Fruit fly (Drosophila melanogaster) whole organism, embryonic: ENCODE measurements around the gene Pax.

Source experiments
- Atf3 ChIP-seq: fragments of 200-800 bp; sonication (Bioruptor generic); optimal IDR thresholded peaks from 3 replicates; lab custom pipeline; 2016; ENCODE audit warnings: missing biosample characterization, missing genetic modification characterization
- Awh ChIP-seq: fragments of 200-800 bp; sonication (Bioruptor generic); IDR thresholded peaks from 2 replicates; pipeline ENCODE4, ENCODE4 v1.3.6; 2022; ENCODE audit warnings: missing biosample characterization, missing genetic modification characterization
- B-H1 ChIP-seq: fragments of 200-800 bp; sonication (Bioruptor generic); IDR thresholded peaks from 3 replicates; pipeline ENCODE4 v1.3.6; 2022; ENCODE audit warnings: missing biosample characterization, missing genetic modification characterization
- BEAF-32 ChIP-seq: fragments of 200-800 bp; sonication (Bioruptor generic); optimal IDR thresholded peaks from 3 replicates; lab custom pipeline; 2017; ENCODE audit warnings: missing biosample characterization, missing genetic modification characterization, mild to moderate bottlenecking, moderate library complexity, missing genetic modification reagents
- CG10274 ChIP-seq: fragments of 200-800 bp; sonication (Bioruptor generic); optimal IDR thresholded peaks from 3 replicates; lab custom pipeline; 2017; ENCODE audit warnings: missing biosample characterization, mild to moderate bottlenecking, missing genetic modification characterization
- CG10321 ChIP-seq: fragments of 200-800 bp; sonication (Bioruptor generic); IDR thresholded peaks from 2 replicates; pipeline ENCODE4 v1.3.6; 2022; ENCODE audit warnings: missing biosample characterization, missing genetic modification characterization
- CG10462 ChIP-seq: fragments of 200-800 bp; sonication (Bioruptor generic); optimal IDR thresholded peaks from 2 replicates; lab custom pipeline; 2016; ENCODE audit warnings: missing biosample characterization, missing genetic modification characterization
- CG16815 ChIP-seq: fragments of 200-800 bp; sonication (Bioruptor generic); optimal IDR thresholded peaks from 3 replicates; lab custom pipeline; 2017; ENCODE audit warnings: missing biosample characterization, mild to moderate bottlenecking, missing genetic modification characterization
- CG2712 ChIP-seq: fragments of 200-800 bp; optimal IDR thresholded peaks from 3 replicates; lab custom pipeline; 2019; ENCODE audit warnings: missing biosample characterization, mild to moderate bottlenecking, missing genetic modification characterization, moderate library complexity
- CG4404 ChIP-seq: fragments of 200-800 bp; sonication (Bioruptor generic); IDR thresholded peaks from 2 replicates; pipeline ENCODE4 v1.3.6; 2022; ENCODE audit warnings: missing biosample characterization, missing genetic modification characterization
- CG4424 ChIP-seq: fragments of 200-800 bp; sonication (Bioruptor generic); optimal IDR thresholded peaks from 3 replicates; lab custom pipeline; 2016; ENCODE audit warnings: missing biosample characterization, missing genetic modification characterization
- CG4617 ChIP-seq: fragments of 200-800 bp; sonication (Bioruptor generic); optimal IDR thresholded peaks from 3 replicates; lab custom pipeline; 2016; ENCODE audit warnings: missing biosample characterization, missing genetic modification characterization, borderline replicate concordance
- CG4820 ChIP-seq: fragments of 200-800 bp; sonication (Bioruptor generic); optimal IDR thresholded peaks from 3 replicates; lab custom pipeline; 2016; ENCODE audit warnings: missing biosample characterization, missing genetic modification characterization
- CG8290 ChIP-seq, 3 experiments: fragments of 200-800 bp; sonication (Bioruptor generic); optimal IDR thresholded peaks; 2 replicates each; lab custom pipeline; 2016 to 2019; ENCODE audit warnings: missing biosample characterization in 3 of 3, missing genetic modification characterization in 3 of 3, mild to moderate bottlenecking in 2 of 3, moderate library complexity in 1 of 3
- CG8388 ChIP-seq: fragments of 200-800 bp; sonication (Bioruptor generic); optimal IDR thresholded peaks from 2 replicates; lab custom pipeline; 2019; ENCODE audit warnings: missing biosample characterization, mild to moderate bottlenecking, missing genetic modification characterization, moderate library complexity
- CG8944 ChIP-seq: fragments of 200-800 bp; sonication (Bioruptor generic); optimal IDR thresholded peaks from 3 replicates; lab custom pipeline; 2016; ENCODE audit warnings: missing biosample characterization, missing genetic modification characterization
- CoRest ChIP-seq: fragments of 200-800 bp; sonication (Bioruptor generic); optimal IDR thresholded peaks from 3 replicates; lab custom pipeline; 2018; ENCODE audit warnings: missing biosample characterization, mild to moderate bottlenecking, missing genetic modification characterization, moderate library complexity
- D ChIP-seq, 2 experiments: fragments of 200-800 bp in 1 of 2; fragments of >200 bp in 1 of 2; sonication (Bioruptor generic) in 1 of 2; optimal IDR thresholded peaks; 2 replicates in 1 of 2; 3 replicates in 1 of 2; lab custom pipeline; 2017; ENCODE audit warnings: mild to moderate bottlenecking in 1 of 2, missing biosample characterization in 1 of 2, missing genetic modification characterization in 1 of 2, missing genetic modification reagents in 1 of 2
- Dad ChIP-seq: fragments of 200-800 bp; sonication (Bioruptor generic); optimal IDR thresholded peaks from 3 replicates; lab custom pipeline; 2016; ENCODE audit warnings: missing biosample characterization, missing genetic modification characterization
- Dip3 ChIP-seq: fragments of 200-800 bp; sonication (Bioruptor generic); optimal IDR thresholded peaks from 3 replicates; lab custom pipeline; 2016; ENCODE audit warnings: missing biosample characterization, missing genetic modification characterization
- E2f1 ChIP-seq: fragments of 200-800 bp; sonication (Bioruptor generic); IDR thresholded peaks from 2 replicates; pipeline ENCODE4 v1.3.6; 2022; ENCODE audit warnings: missing biosample characterization, missing genetic modification characterization
- E2f2 ChIP-seq: fragments of 200-800 bp; sonication (Bioruptor generic); IDR thresholded peaks from 2 replicates; pipeline ENCODE4 v1.3.6; 2022; ENCODE audit warnings: missing biosample characterization, missing genetic modification characterization
- HLH54F ChIP-seq: fragments of 200-800 bp; sonication (Bioruptor generic); optimal IDR thresholded peaks from 3 replicates; lab custom pipeline; 2016; ENCODE audit warnings: missing biosample characterization, missing genetic modification characterization
- HLHmδ ChIP-seq: fragments of 200-800 bp; sonication (Bioruptor generic); optimal IDR thresholded peaks from 2 replicates; lab custom pipeline; 2018; ENCODE audit warnings: missing biosample characterization, mild to moderate bottlenecking, missing genetic modification characterization, moderate library complexity
- Kr ChIP-seq: fragments of 200-800 bp; sonication (Bioruptor generic); optimal IDR thresholded peaks from 2 replicates; lab custom pipeline; 2017; ENCODE audit warnings: missing biosample characterization, mild to moderate bottlenecking, missing genetic modification characterization
- Lhr ChIP-seq: fragments of 200-800 bp; sonication (Bioruptor generic); optimal IDR thresholded peaks from 3 replicates; lab custom pipeline; 2017; ENCODE audit warnings: mild to moderate bottlenecking, missing biosample characterization, missing genetic modification reagents, missing genetic modification characterization
- Lpt ChIP-seq: fragments of >200 bp; optimal IDR thresholded peaks from 2 replicates; lab custom pipeline; 2018; ENCODE audit warnings: missing biosample characterization, missing genetic modification characterization
- amos ChIP-seq: fragments of 200-800 bp; sonication (Bioruptor generic); IDR thresholded peaks from 2 replicates; pipeline ENCODE4 v1.3.6; 2022; ENCODE audit warnings: missing biosample characterization, missing genetic modification characterization; ENCODE audit not compliant: partially characterized antibody
- ato ChIP-seq: fragments of 200-800 bp; sonication (Bioruptor generic); IDR thresholded peaks from 2 replicates; pipeline ENCODE4 v1.3.6; 2022; ENCODE audit warnings: missing biosample characterization, missing genetic modification characterization; ENCODE audit not compliant: partially characterized antibody
- croc ChIP-seq: fragments of 200-800 bp; sonication (Bioruptor generic); conservative IDR thresholded peaks from 3 replicates; pipeline ENCODE4 v1.3.6; 2022; ENCODE audit warnings: missing biosample characterization, missing genetic modification characterization
- dan ChIP-seq: fragments of 200-800 bp; sonication (Bioruptor generic); IDR thresholded peaks from 2 replicates; pipeline ENCODE4 v1.3.6; 2022; ENCODE audit warnings: missing biosample characterization, missing genetic modification characterization
- eve ChIP-seq, 2 experiments: fragments of >200 bp; optimal IDR thresholded peaks; 2 replicates each; lab custom pipeline; 2017; ENCODE audit warnings: missing biosample characterization in 2 of 2, missing genetic modification characterization in 2 of 2
- fd102C ChIP-seq: fragments of 200-800 bp; sonication (Bioruptor generic); optimal IDR thresholded peaks from 2 replicates; lab custom pipeline; 2018; ENCODE audit warnings: missing biosample characterization, mild to moderate bottlenecking, missing genetic modification characterization, moderate library complexity
- fd96Cb ChIP-seq: fragments of 200-800 bp; sonication (Bioruptor generic); optimal IDR thresholded peaks from 2 replicates; lab custom pipeline; 2018; ENCODE audit warnings: missing biosample characterization, mild to moderate bottlenecking, missing genetic modification characterization, moderate library complexity
- klu ChIP-seq: fragments of 200-800 bp; sonication (Bioruptor generic); IDR thresholded peaks from 2 replicates; pipeline ENCODE4 v1.3.6; 2022; ENCODE audit warnings: missing biosample characterization, missing genetic modification characterization
- lilli ChIP-seq: fragments of 200-800 bp; sonication (Bioruptor generic); optimal IDR thresholded peaks from 3 replicates; lab custom pipeline; 2016; ENCODE audit warnings: missing biosample characterization, missing genetic modification characterization
- lov ChIP-seq, 2 experiments: fragments of 200-800 bp in 1 of 2; fragments of >200 bp in 1 of 2; sonication (Bioruptor generic) in 1 of 2; IDR thresholded peaks in 1 of 2; optimal IDR thresholded peaks in 1 of 2; 2 replicates in 1 of 2; 3 replicates in 1 of 2; pipeline versions ENCODE4 v1.3.6 to Lab custom; 2017 to 2022; ENCODE audit warnings: missing biosample characterization in 1 of 2, missing genetic modification characterization in 1 of 2
- maf-S ChIP-seq: fragments of 200-800 bp; sonication (Bioruptor generic); optimal IDR thresholded peaks from 2 replicates; lab custom pipeline; 2016; ENCODE audit warnings: missing biosample characterization, missing genetic modification characterization
- nau ChIP-seq: fragments of 200-800 bp; sonication (Bioruptor generic); optimal IDR thresholded peaks from 3 replicates; lab custom pipeline; 2017; ENCODE audit warnings: missing biosample characterization, mild to moderate bottlenecking, missing genetic modification characterization, missing genetic modification reagents
- nerfin-2 ChIP-seq: fragments of 200-800 bp; sonication (Bioruptor generic); IDR thresholded peaks from 2 replicates; pipeline ENCODE4 v1.3.6; 2022; ENCODE audit warnings: missing biosample characterization, missing genetic modification characterization; ENCODE audit not compliant: partially characterized antibody
- pan ChIP-seq, 4 experiments: fragments of >200 bp in 3 of 4; fragments of 200-800 bp in 1 of 4; sonication (Bioruptor generic) in 1 of 4; optimal IDR thresholded peaks in 3 of 4; IDR thresholded peaks in 1 of 4; 2 replicates each; pipeline versions ENCODE4 v1.3.6 to Lab custom; 2017 to 2022; ENCODE audit warnings: missing biosample characterization in 2 of 4, missing genetic modification characterization in 2 of 4, mixed read lengths in 1 of 4
- ranshi ChIP-seq: fragments of 200-800 bp; sonication (Bioruptor generic); IDR thresholded peaks from 2 replicates; pipeline ENCODE4 v1.3.6; 2022; ENCODE audit warnings: missing biosample characterization, missing genetic modification characterization
- schlank ChIP-seq: fragments of 200-800 bp; sonication (Bioruptor generic); optimal IDR thresholded peaks from 2 replicates; lab custom pipeline; 2018; ENCODE audit warnings: missing biosample characterization, mild to moderate bottlenecking, missing genetic modification characterization
- slbo ChIP-seq: fragments of 200-800 bp; sonication (Bioruptor generic); IDR thresholded peaks from 2 replicates; pipeline ENCODE4 v1.3.6; 2022; ENCODE audit warnings: missing biosample characterization, missing genetic modification characterization
- tap ChIP-seq: fragments of 200-800 bp; optimal IDR thresholded peaks from 3 replicates; lab custom pipeline; 2019; ENCODE audit warnings: missing biosample characterization, mild to moderate bottlenecking, missing genetic modification characterization, moderate library complexity
- zf30C ChIP-seq: fragments of 200-800 bp; sonication (Bioruptor generic); optimal IDR thresholded peaks from 3 replicates; lab custom pipeline; 2018; ENCODE audit warnings: missing biosample characterization, mild to moderate bottlenecking, missing genetic modification characterization

The Pax gene

DNA sequence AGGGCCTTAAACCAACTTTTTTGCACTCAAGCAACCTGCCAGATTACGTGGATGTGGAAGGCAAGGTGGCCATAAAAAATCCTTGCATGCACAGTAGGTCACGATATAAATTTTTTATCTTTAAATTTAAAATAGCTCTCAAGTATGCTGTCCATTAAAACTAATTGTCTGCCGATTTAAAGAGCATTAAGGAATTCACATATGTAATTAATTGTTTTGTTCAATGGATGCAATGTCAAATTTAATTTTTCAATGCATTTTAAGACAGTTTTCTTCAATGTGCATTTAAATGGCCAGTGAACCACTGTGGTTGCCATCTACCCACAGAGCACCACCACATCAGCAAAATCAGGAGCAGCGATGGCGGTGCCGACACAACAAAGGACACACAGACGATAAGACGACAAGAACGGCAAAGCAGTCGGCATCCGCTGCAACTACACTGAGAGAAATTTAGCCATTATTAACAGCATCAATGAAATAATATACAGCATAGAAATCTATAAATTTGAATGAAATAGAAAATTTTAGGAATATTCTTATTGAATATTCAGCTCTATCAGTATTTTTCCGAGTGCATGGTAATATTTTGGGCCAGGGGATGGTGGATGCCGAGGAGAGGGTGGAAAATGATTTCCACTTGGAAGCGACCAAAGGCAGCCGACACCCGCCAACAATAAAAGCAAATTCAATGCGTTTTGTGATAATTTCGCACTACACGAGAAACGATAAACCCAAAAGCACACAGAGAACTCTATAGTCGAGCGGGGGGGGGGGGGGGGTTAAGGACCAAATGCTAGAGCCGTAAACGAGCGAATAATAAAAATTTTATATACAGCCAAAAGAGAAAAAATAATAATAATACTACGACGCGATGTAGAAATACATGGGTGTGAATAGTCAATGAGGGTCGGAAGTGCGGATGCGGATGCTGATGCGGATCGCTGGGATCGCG is 49.0 kb downstream of the Pax start (continued):
- TF ChIP-seq schlank (no peak), CG8388 (GFP tag; lab: Kevin White, UChicago) (peak; percentile 59), dan (peak; percentile 66; the same call in 1 of the 2 replicates), CG4820 (GFP tag; lab: Kevin White, UChicago) (peak; percentile 19), CG8944 (GFP tag; lab: Kevin White, UChicago) (no peak), CG2712 (tag; lab: Kevin White, UChicago) (peak; percentile 80), Kr (no peak), fd102C (GFP tag; lab: Kevin White, UChicago) (no peak), lilli (GFP tag; lab: Kevin White, UChicago) (peak; percentile 17), nau (no peak), CoRest (tag; lab: Kevin White, UChicago) (peak; percentile 47), E2f1 (GFP tag; lab: Robert Waterston, UW) (peak; percentile 42; the same call in 1 of the 2 replicates), HLHmδ (GFP tag; lab: Kevin White, UChicago) (no peak), zf30C (peak; percentile 76), Atf3 (no peak), Dad (GFP tag; lab: Kevin White, UChicago) (no peak), B-H1 (GFP tag; lab: Robert Waterston, UW) (no peak), amos (no peak), croc (GFP tag; lab: Robert Waterston, UW) (no peak; the same call in 1 of the 3 replicates), CG10274 (GFP tag; lab: Kevin White, UChicago) (no peak), CG4404 (GFP tag; lab: Robert Waterston, UW) (peak; percentile 73), CG4424 (GFP tag; lab: Kevin White, UChicago) (peak; percentile 56), CG10321 (GFP tag; lab: Robert Waterston, UW) (no peak), nerfin-2 (no peak), HLH54F (no peak), tap (peak; percentile 53), Dip3 (GFP tag; lab: Kevin White, UChicago) (no peak), CG16815 (GFP tag; lab: Kevin White, UChicago) (peak; percentile 44), E2f2 (GFP tag; lab: Robert Waterston, UW) (no peak), klu (GFP tag; lab: Robert Waterston, UW) (no peak), CG4617 (GFP tag; lab: Kevin White, UChicago) (no peak), ranshi (GFP tag; lab: Robert Waterston, UW) (no peak; the same call in 1 of the 2 replicates), slbo (GFP tag; lab: Robert Waterston, UW) (peak; percentile 30; the same call in 1 of the 2 replicates), pan (optimal IDR thresholded peaks at IDR 0.05; lab: Kevin White, UChicago) (no peak), pan (GFP tag; optimal IDR thresholded peaks at IDR 0.05 in 1 of 2, IDR thresholded peaks at IDR 0.05 in 1 of 2) (peak in 1 of 2 experiments; percentile 44), CG10462 (peak; percentile 19), ato (no peak), D (optimal IDR thresholded peaks at IDR 0.05; lab: Kevin White, UChicago) (no peak), D (GFP tag; optimal IDR thresholded peaks at IDR 0.05; lab: Kevin White, UChicago) (peak; percentile 52), Awh (GFP tag; lab: Robert Waterston, UW) (peak; percentile 59; the same call in 1 of the 2 replicates), Lpt (GFP tag; lab: Kevin White, UChicago) (no peak), BEAF-32 (GFP tag; lab: Kevin White, UChicago) (no peak), CG8290 (GFP tag; optimal IDR thresholded peaks at IDR 0.05; lab: Kevin White, UChicago) (peak; percentile 22), CG8290 (tag; optimal IDR thresholded peaks at IDR 0.05; lab: Kevin White, UChicago) (no peak), eve (GFP tag; optimal IDR thresholded peaks at IDR 0.05; lab: Kevin White, UChicago) (peak in 1 of 2 experiments; percentile 1), lov (optimal IDR thresholded peaks at IDR 0.05; lab: Kevin White, UChicago) (no peak), lov (GFP tag; IDR thresholded peaks at IDR 0.05; lab: Robert Waterston, UW) (peak; percentile 82; the same call in 2 of the 3 replicates), maf-S (no peak), Lhr (GFP tag; lab: Kevin White, UChicago) (peak; percentile 8), fd96Cb (peak; percentile 64)
